Fruit fly (Drosophila melanogaster): ENCODE results near the gene aspr.

The aspr gene

DNA sequence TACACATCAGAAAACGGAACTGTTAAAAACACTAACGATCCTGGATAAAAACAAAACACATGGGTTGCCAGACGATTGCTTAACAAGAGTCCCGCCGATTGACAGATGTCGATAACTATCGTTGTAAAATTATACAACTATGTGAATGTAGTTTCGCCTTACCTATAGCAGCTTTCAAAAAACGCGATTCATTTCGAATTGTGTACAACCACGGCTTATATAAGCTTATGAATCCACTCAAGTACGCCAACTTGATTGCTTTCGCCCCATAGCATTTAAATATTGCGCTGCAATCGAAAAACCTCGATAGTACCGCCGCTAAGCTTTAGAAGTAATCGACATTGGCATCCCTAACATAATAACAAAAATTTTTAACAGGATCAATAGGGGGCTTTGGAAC, 22.0 kb downstream of the aspr start, which contains the start of the genes CG9581 and CG9578 (continued):
- TF ChIP-seq CG10267 (tag; optimal IDR thresholded peaks at IDR 0.05) (peak; percentile 8), CG2116 (GFP tag; optimal IDR thresholded peaks at IDR 0.05) (peak; percentile 83), MESR4 (GFP tag; optimal IDR thresholded peaks at IDR 0.05) (no peak), CG9215 (GFP tag; IDR thresholded peaks at IDR 0.05) (0 out of 2 replicates have a peak, but pooled peaks have one; percentile 16), HmgZ (tag; optimal IDR thresholded peaks at IDR 0.05) (no peak), CG2875 (GFP tag; optimal IDR thresholded peaks at IDR 0.05) (no peak), CG18764 (GFP tag; optimal IDR thresholded peaks at IDR 0.05) (no peak), bigmax (GFP tag; optimal IDR thresholded peaks at IDR 0.05) (no peak), CG3847 (GFP tag; IDR thresholded peaks at IDR 0.05) (0 out of 2 replicates have a peak, but pooled peaks have one; percentile 28), ase (GFP tag; IDR thresholded peaks at IDR 0.05) (no peak), pita (GFP tag; optimal IDR thresholded peaks at IDR 0.05) (no peak), Jarid2 (GFP tag; optimal IDR thresholded peaks at IDR 0.05) (no peak), CG15514 (GFP tag; optimal IDR thresholded peaks at IDR 0.05) (peak; percentile 5), Sin3A (optimal IDR thresholded peaks at IDR 0.05) (peak; percentile 75), Med (GFP tag) (peak; percentile 37), CG7928 (GFP tag; optimal IDR thresholded peaks at IDR 0.05) (peak; percentile 22), HLH4C (GFP tag; IDR thresholded peaks at IDR 0.05; ENCODE audit: partially characterized antibody) (peak; percentile 79), sna (GFP tag; IDR thresholded peaks at IDR 0.05; ENCODE audit: partially characterized antibody) (peak; percentile 87), nerfin-1 (tag; optimal IDR thresholded peaks at IDR 0.05) (peak; percentile 2), CG10147 (GFP tag; optimal IDR thresholded peaks at IDR 0.05) (no peak), dmrt99B (tag; optimal IDR thresholded peaks at IDR 0.05) (no peak), vnd (GFP tag; IDR thresholded peaks at IDR 0.05; ENCODE audit: partially characterized antibody) (peak; percentile 81), zen2 (GFP tag; IDR thresholded peaks at IDR 0.05; ENCODE audit: partially characterized antibody) (peak; percentile 48; the same call in 1 of the 3 replicates), Sox102F (GFP tag; optimal IDR thresholded peaks at IDR 0.05) (no peak), lilli (GFP tag; optimal IDR thresholded peaks at IDR 0.05) (peak; percentile 14), CoRest (tag; optimal IDR thresholded peaks at IDR 0.05) (peak; percentile 40), stwl (tag; optimal IDR thresholded peaks at IDR 0.05) (peak; percentile 44), CG16863 (GFP tag; optimal IDR thresholded peaks at IDR 0.05) (no peak), CG15601 (tag; optimal IDR thresholded peaks at IDR 0.05) (no peak), Dll (GFP tag; IDR thresholded peaks at IDR 0.05; ENCODE audit: partially characterized antibody) (peak; percentile 89), amos (GFP tag; IDR thresholded peaks at IDR 0.05; ENCODE audit: partially characterized antibody) (peak; percentile 63), ERR (GFP tag; optimal IDR thresholded peaks at IDR 0.05) (no peak), sisA (GFP tag; IDR thresholded peaks at IDR 0.05) (no peak), slp2 (GFP tag; optimal IDR thresholded peaks at IDR 0.05) (no peak), crol (GFP tag; IDR thresholded peaks at IDR 0.05) (no peak), CG7963 (GFP tag; IDR thresholded peaks at IDR 0.05; ENCODE audit: partially characterized antibody) (peak; percentile 15; the same call in 1 of the 3 replicates), CG12769 (tag; optimal IDR thresholded peaks at IDR 0.05) (no peak), CG11093 (GFP tag; IDR thresholded peaks at IDR 0.05) (no peak), Drgx (GFP tag; IDR thresholded peaks at IDR 0.05) (no peak), Chrac-16 (GFP tag; optimal IDR thresholded peaks at IDR 0.05) (no peak), wek (GFP tag; optimal IDR thresholded peaks at IDR 0.05) (no peak), Dref (GFP tag; IDR thresholded peaks at IDR 0.05) (peak; percentile 62), CG3995 (GFP tag; optimal IDR thresholded peaks at IDR 0.05) (peak; percentile 32), CG11247 (GFP tag; IDR thresholded peaks at IDR 0.05) (no peak), CG42726 (GFP tag; IDR thresholded peaks at IDR 0.05; ENCODE audit: partially characterized antibody) (0 out of 2 replicates have a peak, but pooled peaks have one; percentile 33), CG12155 (GFP tag; optimal IDR thresholded peaks at IDR 0.05) (no peak), Gsc (GFP tag; IDR thresholded peaks at IDR 0.05) (no peak), Doc2 (GFP tag; IDR thresholded peaks at IDR 0.05) (no peak), pzg (GFP tag; optimal IDR thresholded peaks at IDR 0.05) (peak; percentile 51), HLH54F (GFP tag; optimal IDR thresholded peaks at IDR 0.05) (no peak)

Measured in whole organism, embryonic.